Fruit fly (Drosophila melanogaster) whole organism, embryonic: ENCODE measurements around the gene MFS18.

ENCODE experiments used
- Bteb2 ChIP-seq: fragments of 200-800 bp; sonication (Bioruptor generic); optimal IDR thresholded peaks from 2 replicates; lab custom pipeline; 2016; ENCODE audit warnings: missing biosample characterization, missing genetic modification characterization
- CG1024 ChIP-seq: fragments of 200-800 bp; sonication (Bioruptor generic); IDR thresholded peaks from 2 replicates; pipeline ENCODE4 v1.3.6; 2022; ENCODE audit warnings: missing biosample characterization, missing genetic modification characterization
- CG10565 ChIP-seq: fragments of 200-800 bp; sonication (Bioruptor generic); optimal IDR thresholded peaks from 3 replicates; lab custom pipeline; 2016; ENCODE audit warnings: missing biosample characterization, mild to moderate bottlenecking, missing genetic modification characterization
- CG10654 ChIP-seq: fragments of 200-800 bp; sonication (Bioruptor generic); optimal IDR thresholded peaks from 2 replicates; lab custom pipeline; 2016; ENCODE audit warnings: missing biosample characterization, missing genetic modification characterization
- CG11247 ChIP-seq: fragments of 200-800 bp; sonication (Bioruptor generic); IDR thresholded peaks from 2 replicates; pipeline ENCODE4 v1.3.6; 2022; ENCODE audit warnings: missing biosample characterization, missing genetic modification characterization
- CG11560 ChIP-seq: fragments of 200-800 bp; sonication (Bioruptor generic); IDR thresholded peaks from 3 replicates; pipeline ENCODE4 v1.3.6; 2022; ENCODE audit warnings: missing biosample characterization, missing genetic modification characterization
- CG14965 ChIP-seq: fragments of 200-800 bp; sonication (Bioruptor generic); optimal IDR thresholded peaks from 2 replicates; lab custom pipeline; 2016; ENCODE audit warnings: missing biosample characterization, missing genetic modification characterization, borderline replicate concordance
- CG15011 ChIP-seq: fragments of 200-800 bp; sonication (Bioruptor generic); optimal IDR thresholded peaks from 3 replicates; lab custom pipeline; 2018; ENCODE audit warnings: missing biosample characterization, mild to moderate bottlenecking, missing genetic modification characterization
- CG15073 ChIP-seq: fragments of 200-800 bp; sonication (Bioruptor generic); optimal IDR thresholded peaks from 2 replicates; lab custom pipeline; 2016; ENCODE audit warnings: missing biosample characterization, missing genetic modification characterization
- CG16815 ChIP-seq: fragments of 200-800 bp; sonication (Bioruptor generic); optimal IDR thresholded peaks from 3 replicates; lab custom pipeline; 2017; ENCODE audit warnings: missing biosample characterization, mild to moderate bottlenecking, missing genetic modification characterization
- CG17568 ChIP-seq: fragments of 200-800 bp; sonication (Bioruptor generic); optimal IDR thresholded peaks from 2 replicates; lab custom pipeline; 2018; ENCODE audit warnings: missing biosample characterization, mild to moderate bottlenecking, missing genetic modification characterization, moderate library complexity
- CG17829 ChIP-seq: fragments of 200-800 bp; optimal IDR thresholded peaks from 2 replicates; lab custom pipeline; 2019; ENCODE audit warnings: missing biosample characterization, mild to moderate bottlenecking, missing genetic modification characterization, moderate library complexity
- CG2116 ChIP-seq: fragments of 200-800 bp; sonication (Bioruptor generic); optimal IDR thresholded peaks from 3 replicates; lab custom pipeline; 2018; ENCODE audit warnings: missing biosample characterization, mild to moderate bottlenecking, missing genetic modification characterization
- CG31224 ChIP-seq: fragments of 200-800 bp; sonication (Bioruptor generic); IDR thresholded peaks from 2 replicates; pipeline ENCODE4 v1.3.6; 2022; ENCODE audit warnings: missing biosample characterization, missing genetic modification characterization
- CG3281 ChIP-seq: fragments of 200-800 bp; sonication (Bioruptor generic); optimal IDR thresholded peaks from 3 replicates; lab custom pipeline; 2017; ENCODE audit warnings: missing biosample characterization, mild to moderate bottlenecking, missing genetic modification characterization
- CG6689 ChIP-seq: fragments of 200-800 bp; sonication (Bioruptor generic); IDR thresholded peaks from 2 replicates; pipeline ENCODE4 v1.3.6; 2022; ENCODE audit warnings: missing biosample characterization, missing genetic modification characterization
- CG7372 ChIP-seq: fragments of 200-800 bp; sonication (Bioruptor generic); IDR thresholded peaks from 2 replicates; pipeline ENCODE4 v1.3.6; 2022; ENCODE audit warnings: missing biosample characterization, missing genetic modification characterization
- CG8359 ChIP-seq: fragments of 200-800 bp; sonication (Bioruptor generic); optimal IDR thresholded peaks from 2 replicates; lab custom pipeline; 2017; ENCODE audit warnings: missing biosample characterization, mild to moderate bottlenecking, missing genetic modification characterization, borderline replicate concordance
- CHES-1-like ChIP-seq: fragments of 200-800 bp; sonication (Bioruptor generic); optimal IDR thresholded peaks from 2 replicates; lab custom pipeline; 2016; ENCODE audit warnings: missing biosample characterization, missing genetic modification characterization
- E2f2 ChIP-seq: fragments of 200-800 bp; sonication (Bioruptor generic); IDR thresholded peaks from 2 replicates; pipeline ENCODE4 v1.3.6; 2022; ENCODE audit warnings: missing biosample characterization, missing genetic modification characterization
- Ets97D ChIP-seq: fragments of 200-800 bp; sonication (Bioruptor generic); optimal IDR thresholded peaks from 3 replicates; lab custom pipeline; 2016; ENCODE audit warnings: missing biosample characterization, missing genetic modification characterization
- Hr3 ChIP-seq: fragments of 200-800 bp; sonication (Bioruptor generic); optimal IDR thresholded peaks from 3 replicates; lab custom pipeline; 2016; ENCODE audit warnings: missing biosample characterization, missing genetic modification characterization
- Lim3 ChIP-seq: fragments of 200-800 bp; sonication (Bioruptor generic); IDR thresholded peaks from 2 replicates; pipeline ENCODE4 v1.3.6; 2022; ENCODE audit warnings: missing biosample characterization, missing genetic modification characterization
- Mes4 ChIP-seq: fragments of 200-800 bp; sonication (Bioruptor generic); optimal IDR thresholded peaks from 2 replicates; lab custom pipeline; 2016; ENCODE audit warnings: missing biosample characterization, missing genetic modification characterization
- NC2β ChIP-seq: fragments of 200-800 bp; sonication (Bioruptor generic); optimal IDR thresholded peaks from 2 replicates; lab custom pipeline; 2016; ENCODE audit warnings: missing biosample characterization, missing genetic modification characterization
- Opbp ChIP-seq: fragments of 200-800 bp; sonication (Bioruptor generic); IDR thresholded peaks from 3 replicates; pipeline ENCODE4 v1.3.6; 2022; ENCODE audit warnings: missing biosample characterization, missing genetic modification characterization; ENCODE audit not compliant: partially characterized antibody
- Vsx1 ChIP-seq: fragments of 200-800 bp; sonication (Bioruptor generic); optimal IDR thresholded peaks from 2 replicates; lab custom pipeline; 2017; ENCODE audit warnings: missing biosample characterization, mild to moderate bottlenecking, missing genetic modification characterization, missing genetic modification reagents
- aop ChIP-seq: fragments of 200-800 bp; sonication (Bioruptor generic); IDR thresholded peaks from 2 replicates; pipeline ENCODE4 v1.3.6; 2022; ENCODE audit warnings: missing biosample characterization, missing genetic modification characterization
- ash1 ChIP-seq: fragments of 200-800 bp; sonication (Bioruptor generic); optimal IDR thresholded peaks from 2 replicates; lab custom pipeline; 2018; ENCODE audit warnings: missing biosample characterization, mild to moderate bottlenecking, missing genetic modification characterization
- bbx ChIP-seq: fragments of 200-800 bp; sonication (Bioruptor generic); IDR thresholded peaks from 2 replicates; pipeline ENCODE4 v1.3.6; 2022; ENCODE audit warnings: missing biosample characterization, missing genetic modification characterization; ENCODE audit not compliant: partially characterized antibody
- bigmax ChIP-seq: fragments of 200-800 bp; sonication (Bioruptor generic); optimal IDR thresholded peaks from 2 replicates; lab custom pipeline; 2018; ENCODE audit warnings: missing biosample characterization, mild to moderate bottlenecking, missing genetic modification characterization
- chn ChIP-seq: fragments of 200-800 bp; sonication (Bioruptor generic); optimal IDR thresholded peaks from 2 replicates; lab custom pipeline; 2016; ENCODE audit warnings: missing biosample characterization, missing genetic modification characterization
- crc ChIP-seq: fragments of 200-800 bp; sonication (Bioruptor generic); optimal IDR thresholded peaks from 2 replicates; lab custom pipeline; 2016; ENCODE audit warnings: missing biosample characterization, missing genetic modification characterization
- croc ChIP-seq: fragments of 200-800 bp; sonication (Bioruptor generic); conservative IDR thresholded peaks from 3 replicates; pipeline ENCODE4 v1.3.6; 2022; ENCODE audit warnings: missing biosample characterization, missing genetic modification characterization
- crol ChIP-seq: fragments of 200-800 bp; sonication (Bioruptor generic); IDR thresholded peaks from 2 replicates; pipeline ENCODE4 v1.3.6; 2022; ENCODE audit warnings: missing biosample characterization, missing genetic modification characterization
- dati ChIP-seq: fragments of 200-800 bp; sonication (Bioruptor generic); IDR thresholded peaks from 2 replicates; pipeline ENCODE4 v1.3.6; 2022; ENCODE audit warnings: missing biosample characterization, missing genetic modification characterization
- emc ChIP-seq: fragments of 200-800 bp; sonication (Bioruptor generic); optimal IDR thresholded peaks from 2 replicates; lab custom pipeline; 2016; ENCODE audit warnings: missing biosample characterization, missing genetic modification characterization
- esg ChIP-seq: fragments of 200-800 bp; sonication (Bioruptor generic); conservative IDR thresholded peaks from 2 replicates; pipeline ENCODE4 v1.3.6; 2022; ENCODE audit warnings: missing biosample characterization, missing genetic modification characterization
- fu2 ChIP-seq: fragments of 200-800 bp; sonication (Bioruptor generic); optimal IDR thresholded peaks from 2 replicates; lab custom pipeline; 2016; ENCODE audit warnings: missing biosample characterization, missing genetic modification characterization
- gcm ChIP-seq: fragments of 200-800 bp; sonication (Bioruptor generic); optimal IDR thresholded peaks from 2 replicates; lab custom pipeline; 2019; ENCODE audit warnings: missing biosample characterization, mild to moderate bottlenecking, missing genetic modification characterization, moderate library complexity
- ham ChIP-seq: fragments of 200-800 bp; sonication (Bioruptor generic); IDR thresholded peaks from 2 replicates; pipeline ENCODE4 v1.3.6; 2022; ENCODE audit warnings: missing biosample characterization, missing genetic modification characterization
- jumu ChIP-seq: fragments of 200-800 bp; sonication (Bioruptor generic); optimal IDR thresholded peaks from 3 replicates; lab custom pipeline; 2016; ENCODE audit warnings: missing biosample characterization, missing genetic modification characterization
- lab ChIP-seq: fragments of 200-800 bp; sonication (Bioruptor generic); optimal IDR thresholded peaks from 3 replicates; lab custom pipeline; 2017; ENCODE audit warnings: missing biosample characterization, missing genetic modification characterization, mild to moderate bottlenecking, moderate library complexity, missing genetic modification reagents
- otp ChIP-seq: fragments of 200-800 bp; sonication (Bioruptor generic); IDR thresholded peaks from 3 replicates; pipeline ENCODE4, ENCODE4 v1.3.6; 2022; ENCODE audit warnings: missing biosample characterization, missing genetic modification characterization
- pfk ChIP-seq: fragments of 200-800 bp; sonication (Bioruptor generic); optimal IDR thresholded peaks from 2 replicates; lab custom pipeline; 2018; ENCODE audit warnings: missing biosample characterization, mild to moderate bottlenecking, missing genetic modification characterization, moderate library complexity
- seq ChIP-seq: fragments of 200-800 bp; sonication (Bioruptor generic); IDR thresholded peaks from 2 replicates; pipeline ENCODE4 v1.3.6; 2022; ENCODE audit warnings: missing biosample characterization, missing genetic modification characterization
- ssp ChIP-seq: fragments of 200-800 bp; sonication (Bioruptor generic); IDR thresholded peaks from 2 replicates; pipeline ENCODE4 v1.3.6; 2022; ENCODE audit warnings: missing biosample characterization, missing genetic modification characterization
- tna ChIP-seq: fragments of 200-800 bp; sonication (Bioruptor generic); IDR thresholded peaks from 2 replicates; pipeline ENCODE4 v1.3.6; 2022; ENCODE audit warnings: missing biosample characterization, missing genetic modification characterization; ENCODE audit not compliant: partially characterized antibody
- tx ChIP-seq: fragments of 200-800 bp; sonication (Bioruptor generic); optimal IDR thresholded peaks from 2 replicates; lab custom pipeline; 2016; ENCODE audit warnings: missing biosample characterization, missing genetic modification characterization
- vnd ChIP-seq: fragments of 200-800 bp; sonication (Bioruptor generic); IDR thresholded peaks from 3 replicates; pipeline ENCODE4 v1.3.6; 2022; ENCODE audit warnings: missing biosample characterization, missing genetic modification characterization; ENCODE audit not compliant: partially characterized antibody
- vvl ChIP-seq: fragments of 200-800 bp; sonication (Bioruptor generic); IDR thresholded peaks from 2 replicates; pipeline ENCODE4 v1.3.6; 2022; ENCODE audit warnings: missing biosample characterization, missing genetic modification characterization
- zen ChIP-seq: fragments of 200-800 bp; sonication (Bioruptor generic); optimal IDR thresholded peaks from 3 replicates; lab custom pipeline; 2018; ENCODE audit warnings: missing biosample characterization, mild to moderate bottlenecking, missing genetic modification characterization, moderate library complexity

The MFS18 gene

DNA sequence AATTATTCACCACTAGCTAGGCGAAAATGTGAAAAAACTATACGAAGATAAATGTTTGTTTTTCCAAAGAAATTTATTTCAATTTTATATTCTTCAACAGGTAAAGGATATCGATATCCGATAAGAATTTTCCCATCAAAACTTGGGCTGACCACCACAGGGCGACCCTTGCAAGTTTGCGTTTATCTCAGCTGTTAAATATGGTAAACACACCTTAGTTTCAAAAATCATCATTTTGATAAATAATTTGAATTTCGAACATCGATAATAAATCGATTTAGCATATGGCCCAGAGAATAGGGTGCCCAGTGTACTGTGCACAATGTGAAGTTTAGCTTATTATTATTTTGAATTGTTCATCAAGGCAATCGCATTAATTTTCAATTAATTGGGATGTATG is 14.9 kb upstream of the MFS18 start, which contains the start of the genes CG15443 and Paris (continued):
- TF ChIP-seq Ets97D (GFP tag; lab: Kevin White, UChicago) (peak; percentile 41), lab (GFP tag; lab: Kevin White, UChicago) (peak; percentile 35), jumu (GFP tag; lab: Kevin White, UChicago) (no peak), crol (GFP tag; lab: Robert Waterston, UW) (no peak), CG2116 (GFP tag; lab: Kevin White, UChicago) (peak; percentile 55), gcm (GFP tag; lab: Kevin White, UChicago) (no peak), Opbp (GFP tag; lab: Robert Waterston, UW) (peak; percentile 82; the same call in 2 of the 3 replicates), zen (tag; lab: Kevin White, UChicago) (peak; percentile 50), seq (GFP tag; lab: Robert Waterston, UW) (no peak), CG15073 (GFP tag; lab: Kevin White, UChicago) (no peak), bigmax (GFP tag; lab: Kevin White, UChicago) (no peak), ash1 (GFP tag; lab: Kevin White, UChicago) (no peak), aop (no peak), Hr3 (GFP tag; lab: Kevin White, UChicago) (no peak), Mes4 (GFP tag; lab: Kevin White, UChicago) (no peak), bbx (GFP tag; lab: Robert Waterston, UW) (peak; percentile 87), dati (GFP tag; lab: Robert Waterston, UW) (no peak), chn (GFP tag; lab: Kevin White, UChicago) (no peak), CG17829 (tag; lab: Kevin White, UChicago) (peak; percentile 19), CG3281 (GFP tag; lab: Kevin White, UChicago) (peak; percentile 10), CG31224 (no peak), CG8359 (GFP tag; lab: Kevin White, UChicago) (no peak), CG14965 (GFP tag; lab: Kevin White, UChicago) (no peak), esg (GFP tag; lab: Robert Waterston, UW) (no peak), CHES-1-like (GFP tag; lab: Kevin White, UChicago) (no peak), ham (GFP tag; lab: Robert Waterston, UW) (no peak), Lim3 (GFP tag; lab: Robert Waterston, UW) (no peak), emc (GFP tag; lab: Kevin White, UChicago) (no peak), CG10654 (GFP tag; lab: Kevin White, UChicago) (no peak), fu2 (no peak), CG17568 (GFP tag; lab: Kevin White, UChicago) (no peak), tna (GFP tag; lab: Robert Waterston, UW) (peak; percentile 100), CG11560 (tag; lab: Robert Waterston, UW) (no peak), CG11247 (GFP tag; lab: Robert Waterston, UW) (no peak), CG15011 (GFP tag; lab: Kevin White, UChicago) (no peak), otp (GFP tag; lab: Robert Waterston, UW) (peak; percentile 25; the same call in 1 of the 3 replicates), CG10565 (GFP tag; lab: Kevin White, UChicago) (no peak), croc (GFP tag; lab: Robert Waterston, UW) (no peak), tx (GFP tag; lab: Kevin White, UChicago) (no peak), E2f2 (GFP tag; lab: Robert Waterston, UW) (peak; percentile 86), vvl (peak; percentile 57), CG16815 (GFP tag; lab: Kevin White, UChicago) (no peak), Bteb2 (no peak), CG1024 (GFP tag; lab: Robert Waterston, UW) (no peak; the same call in 1 of the 2 replicates), CG6689 (GFP tag; lab: Robert Waterston, UW) (no peak), vnd (GFP tag; lab: Robert Waterston, UW) (peak; percentile 90), crc (GFP tag; lab: Kevin White, UChicago) (no peak), ssp (GFP tag; lab: Robert Waterston, UW) (no peak), Vsx1 (no peak), NC2β (no peak), CG7372 (GFP tag; lab: Robert Waterston, UW) (no peak), pfk (GFP tag; lab: Kevin White, UChicago) (peak; percentile 36)
